Worm (Caenorhabditis elegans) whole organism, L2 larva: ENCODE data around the gene C17G1.5.
A peak's percentile ranks its signal among the peaks of the same experiment; 100 is the strongest.

Source experiments
- C34F6.9 ChIP-seq: fragments of 150-350 bp; optimal IDR thresholded peaks from 2 replicates; lab custom pipeline; 2014; ENCODE audit warnings: missing biosample characterization, missing genetic modification characterization
- F13H6.1 ChIP-seq: sonication (generic microtip); optimal IDR thresholded peaks from 2 replicates; lab custom pipeline; 2016; ENCODE audit warnings: missing genetic modification characterization, missing compliant biosample characterization
- R02D3.7 ChIP-seq: fragments of 150-350 bp; optimal IDR thresholded peaks from 2 replicates; lab custom pipeline; 2014; ENCODE audit warnings: missing biosample characterization, missing genetic modification characterization
- Y55F3AM.14 ChIP-seq: fragments of 200-800 bp; sonication (Bioruptor generic); optimal IDR thresholded peaks from 2 replicates; lab custom pipeline; 2018; ENCODE audit warnings: mild to moderate bottlenecking, missing genetic modification characterization, missing compliant biosample characterization
- ZK546.5 ChIP-seq: sonication (generic microtip); optimal IDR thresholded peaks from 2 replicates; lab custom pipeline; 2017; ENCODE audit warnings: missing biosample characterization, missing genetic modification characterization
- aly-2 ChIP-seq: fragments of 150-350 bp; optimal IDR thresholded peaks from 2 replicates; lab custom pipeline; 2014; ENCODE audit warnings: missing biosample characterization, missing genetic modification characterization
- blmp-1 ChIP-seq: sonication (generic microtip); optimal IDR thresholded peaks from 2 replicates; lab custom pipeline; 2017; ENCODE audit warnings: missing genetic modification characterization, mild to moderate bottlenecking, missing compliant biosample characterization, antibody characterized with exemption, moderate library complexity; ENCODE audit not compliant: insufficient read depth
- ceh-16 ChIP-seq: fragments of 150-350 bp; optimal IDR thresholded peaks from 2 replicates; lab custom pipeline; 2014; ENCODE audit warnings: missing biosample characterization, missing genetic modification characterization
- ceh-82 ChIP-seq: fragments of 150-350 bp; optimal IDR thresholded peaks from 2 replicates; lab custom pipeline; 2014; ENCODE audit warnings: missing biosample characterization, missing genetic modification characterization
- crh-2 ChIP-seq: sonication (generic microtip); optimal IDR thresholded peaks from 2 replicates; lab custom pipeline; 2017; ENCODE audit warnings: missing biosample characterization, missing genetic modification characterization
- dmd-4 ChIP-seq: sonication (generic microtip); optimal IDR thresholded peaks from 2 replicates; lab custom pipeline; 2017; ENCODE audit warnings: missing biosample characterization, missing genetic modification characterization
- egl-27 ChIP-seq: sonication (generic microtip); optimal IDR thresholded peaks from 3 replicates; lab custom pipeline; 2017; ENCODE audit warnings: missing biosample characterization, missing genetic modification reagents, missing genetic modification characterization
- elt-1 ChIP-seq: fragments of 150-350 bp; optimal IDR thresholded peaks from 2 replicates; lab custom pipeline; 2014; ENCODE audit warnings: missing biosample characterization, missing genetic modification characterization
- elt-3 ChIP-seq: sonication (generic microtip); optimal IDR thresholded peaks from 2 replicates; lab custom pipeline; 2017; ENCODE audit warnings: missing biosample characterization, missing genetic modification characterization
- fos-1 ChIP-seq: fragments of 150-350 bp; optimal IDR thresholded peaks from 2 replicates; lab custom pipeline; 2014; ENCODE audit warnings: missing biosample characterization, missing genetic modification characterization
- gmeb-1 ChIP-seq: fragments of 150-350 bp; optimal IDR thresholded peaks from 2 replicates; lab custom pipeline; 2014; ENCODE audit warnings: missing biosample characterization, missing genetic modification characterization
- lin-13 ChIP-seq: fragments of 150-350 bp; optimal IDR thresholded peaks from 2 replicates; lab custom pipeline; 2014; ENCODE audit warnings: missing biosample characterization, missing genetic modification reagents, missing genetic modification characterization
- lin-39 ChIP-seq: fragments of 150-350 bp; optimal IDR thresholded peaks from 2 replicates; lab custom pipeline; 2014; ENCODE audit warnings: missing biosample characterization, missing genetic modification reagents, missing genetic modification characterization
- lsy-2 ChIP-seq, 2 experiments: fragments of 150-350 bp in 1 of 2; sonication (generic microtip) in 1 of 2; optimal IDR thresholded peaks; 2 replicates each; lab custom pipeline; 2014 to 2017; ENCODE audit warnings: missing biosample characterization in 2 of 2, missing genetic modification characterization in 2 of 2
- mab-5 ChIP-seq: fragments of 150-350 bp; optimal IDR thresholded peaks from 2 replicates; lab custom pipeline; 2014; ENCODE audit warnings: missing biosample characterization, missing genetic modification characterization
- mbf-1 ChIP-seq: sonication (generic microtip); optimal IDR thresholded peaks from 2 replicates; lab custom pipeline; 2017; ENCODE audit warnings: missing biosample characterization, missing genetic modification characterization
- mdl-1 ChIP-seq, 2 experiments: fragments of 150-350 bp in 1 of 2; sonication (generic microtip) in 1 of 2; optimal IDR thresholded peaks; 2 replicates each; lab custom pipeline; 2017; ENCODE audit warnings: missing biosample characterization in 2 of 2, missing genetic modification characterization in 2 of 2
- nhr-10 ChIP-seq: sonication (generic microtip); optimal IDR thresholded peaks from 2 replicates; lab custom pipeline; 2017; ENCODE audit warnings: missing biosample characterization, missing genetic modification characterization
- nhr-11 ChIP-seq: fragments of 150-350 bp; optimal IDR thresholded peaks from 2 replicates; lab custom pipeline; 2014; ENCODE audit warnings: missing biosample characterization, missing genetic modification characterization
- nhr-12 ChIP-seq: fragments of 150-350 bp; optimal IDR thresholded peaks from 2 replicates; lab custom pipeline; 2014; ENCODE audit warnings: missing biosample characterization, missing genetic modification characterization
- nhr-129 ChIP-seq: fragments of 150-350 bp; optimal IDR thresholded peaks from 2 replicates; lab custom pipeline; 2014; ENCODE audit warnings: missing biosample characterization, missing genetic modification characterization
- nhr-21 ChIP-seq: fragments of 150-350 bp; optimal IDR thresholded peaks from 2 replicates; lab custom pipeline; 2014; ENCODE audit warnings: missing biosample characterization, missing genetic modification characterization
- nhr-237 ChIP-seq: fragments of 150-350 bp; optimal IDR thresholded peaks from 2 replicates; lab custom pipeline; 2014; ENCODE audit warnings: missing biosample characterization, missing genetic modification characterization
- nhr-25 ChIP-seq: fragments of 150-350 bp; sonication (generic microtip); optimal IDR thresholded peaks from 3 replicates; lab custom pipeline; 2014; ENCODE audit warnings: missing biosample characterization, missing genetic modification characterization
- nhr-6 ChIP-seq: fragments of 150-350 bp; optimal IDR thresholded peaks from 2 replicates; lab custom pipeline; 2014; ENCODE audit warnings: missing biosample characterization, missing genetic modification characterization
- nhr-77 ChIP-seq: fragments of 150-350 bp; optimal IDR thresholded peaks from 2 replicates; lab custom pipeline; 2014; ENCODE audit warnings: missing biosample characterization, missing genetic modification characterization
- peb-1 ChIP-seq: fragments of 150-350 bp; optimal IDR thresholded peaks from 2 replicates; lab custom pipeline; 2014; ENCODE audit warnings: missing biosample characterization, missing genetic modification characterization
- sem-4 ChIP-seq: fragments of 150-350 bp; optimal IDR thresholded peaks from 2 replicates; lab custom pipeline; 2014; ENCODE audit warnings: missing biosample characterization, missing genetic modification reagents, missing genetic modification characterization
- sma-9 ChIP-seq, 2 experiments: fragments of 150-350 bp in 1 of 2; sonication (generic microtip) in 1 of 2; optimal IDR thresholded peaks; 2 replicates each; lab custom pipeline; 2014 to 2016; ENCODE audit warnings: missing genetic modification characterization in 2 of 2, mild to moderate bottlenecking in 1 of 2, missing biosample characterization in 1 of 2, missing compliant biosample characterization in 1 of 2, missing genetic modification reagents in 1 of 2, moderate library complexity in 1 of 2
- snpc-4 ChIP-seq: fragments of 150-350 bp; optimal IDR thresholded peaks from 2 replicates; lab custom pipeline; 2014; ENCODE audit warnings: missing biosample characterization, missing genetic modification characterization
- unc-39 ChIP-seq: fragments of 150-350 bp; optimal IDR thresholded peaks from 2 replicates; lab custom pipeline; 2014; ENCODE audit warnings: missing biosample characterization, missing genetic modification characterization
- unc-55 ChIP-seq: fragments of 150-350 bp; sonication (generic microtip); optimal IDR thresholded peaks from 3 replicates; lab custom pipeline; 2014; ENCODE audit warnings: missing biosample characterization, missing genetic modification reagents, missing genetic modification characterization
- unc-62 ChIP-seq: fragments of 150-350 bp; optimal IDR thresholded peaks from 2 replicates; lab custom pipeline; 2014; ENCODE audit warnings: missing biosample characterization, missing genetic modification reagents, missing genetic modification characterization
- ztf-1 ChIP-seq: fragments of 200-800 bp; sonication (Bioruptor generic); conservative IDR thresholded peaks from 2 replicates; pipeline ENCODE4 v1.3.6; 2022; ENCODE audit warnings: missing genetic modification characterization, missing compliant biosample characterization
- ztf-11 ChIP-seq: sonication (generic microtip); optimal IDR thresholded peaks from 2 replicates; lab custom pipeline; 2017; ENCODE audit warnings: missing biosample characterization, missing genetic modification characterization

Gene C17G1.5

DNA sequence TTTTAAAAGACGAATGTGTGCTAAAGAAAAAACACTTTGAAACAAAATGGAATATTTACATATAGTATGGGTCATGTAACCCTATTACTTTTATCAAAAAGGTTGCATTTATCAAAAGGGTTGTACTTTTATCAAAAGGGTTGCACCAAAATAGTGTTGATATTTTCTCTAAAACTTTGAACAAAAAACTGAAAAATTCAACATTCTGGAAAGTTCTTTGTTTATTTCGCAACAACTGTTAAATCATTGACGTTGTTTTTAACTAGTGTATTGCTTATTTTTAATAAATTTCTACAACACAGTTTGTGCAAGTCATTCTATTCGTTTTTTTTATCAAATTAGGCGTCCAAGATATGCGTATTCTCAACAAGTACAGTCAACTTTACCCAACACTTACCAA lies at the start of gene C17G1.5, which contains the start of gene C17G1.14:
C17G1.5 (plus strand) TSS at position 266 of the 400 bp plus-strand sequence.
C17G1.14 (plus strand) TSS at position 277 of the 400 bp plus-strand sequence.
- no peak for TF ChIP-seq lin-39 (tag; lab: Kevin White, UChicago)
- peak; percentile 2 for TF ChIP-seq unc-55 (GFP tag; lab: Kevin White, UChicago)

DNA sequence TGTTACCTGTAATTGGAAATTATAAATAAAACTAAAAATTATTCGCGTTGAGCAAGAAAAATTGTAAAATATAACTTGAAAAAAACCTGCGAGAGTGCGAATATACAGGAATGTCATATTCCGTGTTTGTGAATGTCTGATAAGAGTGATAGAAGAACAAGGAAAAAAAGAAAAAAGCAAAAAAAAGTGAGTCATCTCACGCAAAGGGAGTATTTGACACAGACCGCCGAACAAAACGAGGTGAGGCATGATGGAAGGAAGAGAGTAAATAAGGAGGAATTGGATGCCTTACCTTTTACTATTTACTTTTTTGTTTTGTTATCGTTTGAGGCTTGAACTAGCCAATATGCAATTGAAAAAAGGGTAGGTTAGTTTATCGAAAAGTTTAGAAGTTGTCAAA lies 46.3 kb upstream of the C17G1.5 start, which contains the start of gene F21G4.1:
F21G4.1 (minus strand) TSS at position 6 of the 400 bp plus-strand sequence.
- TF ChIP-seq dmd-4 (tag; lab: Kevin White, UChicago) (no peak), snpc-4 (tag; lab: Kevin White, UChicago) (no peak), nhr-11 (tag; lab: Kevin White, UChicago) (no peak), R02D3.7 (tag; lab: Kevin White, UChicago) (no peak), blmp-1 (tag; lab: Kevin White, UChicago) (no peak), nhr-12 (tag; lab: Kevin White, UChicago) (no peak), C34F6.9 (tag; lab: Kevin White, UChicago) (no peak), crh-2 (peak; percentile 17), nhr-77 (tag; lab: Kevin White, UChicago) (no peak), sem-4 (tag; lab: Kevin White, UChicago) (no peak), F13H6.1 (tag; lab: Kevin White, UChicago) (no peak), nhr-10 (tag; lab: Kevin White, UChicago) (no peak), fos-1 (tag; lab: Kevin White, UChicago) (peak; percentile 97), nhr-6 (tag; lab: Kevin White, UChicago) (no peak), unc-55 (GFP tag; lab: Kevin White, UChicago) (no peak), lin-39 (tag; lab: Kevin White, UChicago) (no peak)

DNA sequence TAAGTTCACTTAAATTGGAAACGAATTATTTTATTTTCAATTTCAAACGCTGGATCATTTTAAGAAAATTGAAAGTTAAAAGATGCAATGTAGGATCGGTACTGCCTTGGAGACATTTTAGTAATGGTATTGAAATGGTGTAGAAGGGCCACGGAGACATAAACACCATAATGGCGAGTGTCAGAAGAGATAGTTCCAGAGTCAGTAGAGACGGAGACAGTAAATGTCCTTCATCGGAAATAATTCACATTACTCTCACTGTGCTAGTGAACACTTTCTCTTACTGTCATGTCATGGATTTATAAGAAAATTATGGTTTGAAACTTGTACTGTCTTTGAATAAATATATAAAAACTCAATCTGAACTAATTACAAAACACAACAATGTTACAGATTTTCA lies 45.5 kb upstream of the C17G1.5 start:
- peak; percentile 76 for TF ChIP-seq blmp-1 (tag; lab: Kevin White, UChicago)
- no peak for TF ChIP-seq nhr-129 (tag; lab: Kevin White, UChicago)

DNA sequence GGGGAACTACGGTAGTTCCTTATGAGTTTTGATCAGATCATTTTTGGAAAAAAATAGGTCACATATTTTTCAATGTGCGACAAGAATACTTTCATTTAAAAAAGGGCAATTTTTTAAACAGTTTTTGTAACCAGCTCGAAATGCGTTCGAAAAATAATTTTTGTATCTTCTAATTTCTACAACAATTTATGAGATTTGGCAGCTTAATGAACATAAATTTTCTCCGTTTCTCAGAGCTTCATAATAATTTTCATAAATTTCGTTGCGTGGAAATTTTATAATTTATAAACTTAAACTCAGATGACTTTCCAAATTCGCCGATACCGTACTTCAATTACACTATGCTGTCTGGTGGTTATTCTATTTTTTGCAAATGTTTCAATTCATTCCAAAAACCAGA lies 43.8 kb upstream of the C17G1.5 start, which contains the start of gene F21G4.3:
F21G4.3 (plus strand) TSS at position 301 of the 400 bp plus-strand sequence.
- TF ChIP-seq lin-39 (tag; lab: Kevin White, UChicago): no peak
- no peak for TF ChIP-seq R02D3.7 (tag; lab: Kevin White, UChicago)
- no peak for TF ChIP-seq crh-2
- TF ChIP-seq unc-39: no peak
- no peak for TF ChIP-seq nhr-6 (tag; lab: Kevin White, UChicago)
- no peak for TF ChIP-seq nhr-129 (tag; lab: Kevin White, UChicago)
- no peak for TF ChIP-seq Y55F3AM.14
- no peak for TF ChIP-seq aly-2
- no peak for TF ChIP-seq nhr-25 (tag; lab: Kevin White, UChicago)
- TF ChIP-seq lin-13 (GFP tag; lab: Kevin White, UChicago): no peak
- TF ChIP-seq C34F6.9 (tag; lab: Kevin White, UChicago): no peak
- TF ChIP-seq nhr-21: no peak
- TF ChIP-seq peb-1 (tag; lab: Kevin White, UChicago): no peak
- no peak for TF ChIP-seq ztf-1 (GFP tag; lab: Robert Waterston, UW)

DNA sequence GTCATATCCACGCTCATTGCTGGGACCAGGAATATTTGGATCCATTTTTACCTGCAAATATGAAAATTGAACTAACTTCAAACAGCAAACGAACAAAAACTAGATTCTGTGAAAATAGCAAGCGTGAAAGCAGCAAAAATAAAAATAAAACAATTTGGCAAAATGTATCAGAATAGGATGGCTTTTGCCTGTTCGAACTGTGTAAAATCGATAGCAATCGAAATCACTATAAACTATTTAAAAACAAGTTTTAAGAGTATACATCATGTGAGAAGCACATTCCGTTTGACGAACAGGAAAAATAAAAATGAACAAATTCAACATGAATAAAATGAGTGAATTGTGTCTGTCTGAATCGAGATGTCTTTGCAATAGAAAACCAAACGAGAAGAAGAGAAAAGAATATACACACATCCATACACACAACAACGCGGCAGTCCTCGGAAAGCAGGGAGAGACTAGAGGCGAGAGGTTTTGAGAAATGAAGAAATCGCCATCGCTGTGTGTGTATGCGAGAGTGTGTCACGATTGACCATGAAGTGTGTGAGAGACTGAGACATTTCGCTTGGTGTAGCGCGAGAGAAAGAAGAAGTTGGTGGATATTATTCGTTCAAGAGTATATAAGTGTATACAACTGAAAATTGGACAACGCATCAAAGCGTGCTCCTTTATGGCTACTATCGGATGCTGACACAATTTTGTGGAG lies 39.0 kb upstream of the C17G1.5 start, which contains the start of gene phf-34:
phf-34 (minus strand) TSS at position 51 of the 706 bp plus-strand sequence.
- TF ChIP-seq lin-13 (GFP tag; lab: Kevin White, UChicago): peak; percentile 37
- TF ChIP-seq unc-39: no peak
- TF ChIP-seq lin-39 (tag; lab: Kevin White, UChicago): no peak
- no peak for TF ChIP-seq blmp-1 (tag; lab: Kevin White, UChicago)
- TF ChIP-seq sem-4 (tag; lab: Kevin White, UChicago): no peak
- TF ChIP-seq mdl-1 (tag; optimal IDR thresholded peaks at IDR 0.05; lab: Kevin White, UChicago): peak in 1 of 2 experiments; percentile 17
- no peak for TF ChIP-seq gmeb-1
- TF ChIP-seq snpc-4 (tag; lab: Kevin White, UChicago): no peak
- no peak for TF ChIP-seq R02D3.7 (tag; lab: Kevin White, UChicago)
- no peak for TF ChIP-seq egl-27
- TF ChIP-seq nhr-11 (tag; lab: Kevin White, UChicago): no peak
- peak; percentile 17 for TF ChIP-seq nhr-21
- TF ChIP-seq C34F6.9 (tag; lab: Kevin White, UChicago): peak; percentile 65
- TF ChIP-seq ceh-82: no peak
- TF ChIP-seq sma-9 (GFP tag; optimal IDR thresholded peaks at IDR 0.05; lab: Kevin White, UChicago): peak; percentile 35
- no peak for TF ChIP-seq sma-9 (tag; optimal IDR thresholded peaks at IDR 0.05; lab: Kevin White, UChicago)
- TF ChIP-seq ZK546.5 (tag; lab: Kevin White, UChicago): no peak
- peak; percentile 67 for TF ChIP-seq crh-2
- no peak for TF ChIP-seq aly-2
- peak in 1 of 2 experiments; percentile 58 for TF ChIP-seq lsy-2 (tag; optimal IDR thresholded peaks at IDR 0.05; lab: Kevin White, UChicago)
- TF ChIP-seq ceh-16 (tag; lab: Kevin White, UChicago): no peak
- TF ChIP-seq mbf-1: no peak
- TF ChIP-seq mab-5 (tag; lab: Kevin White, UChicago): peak; percentile 12
- TF ChIP-seq nhr-77 (tag; lab: Kevin White, UChicago): no peak
- peak; percentile 71 for TF ChIP-seq F13H6.1 (tag; lab: Kevin White, UChicago)
- TF ChIP-seq elt-1 (tag; lab: Kevin White, UChicago): no peak
- TF ChIP-seq elt-3: no peak
- TF ChIP-seq unc-62: no peak
- TF ChIP-seq peb-1 (tag; lab: Kevin White, UChicago): no peak
- no peak for TF ChIP-seq nhr-237 (tag; lab: Kevin White, UChicago)
- no peak for TF ChIP-seq ztf-11 (tag; lab: Kevin White, UChicago)
